Worm (Caenorhabditis elegans): ENCODE data around the gene Y105C5B.1.
A peak's percentile ranks its signal among the peaks of the same experiment; 100 is the strongest.
"Not testable (repeated sequence)": the region's sequence is repeated elsewhere in the genome, so short reads cannot be mapped to it uniquely, and the experiment has no call there.

Y105C5B.1 gene

ce11 chrIV:15895861-15896260 lies 25.4 kb downstream of the Y105C5B.1 start:
- TF ChIP-seq aptf-2 (GFP tag; conservative IDR thresholded peaks at IDR 0.05), result 0 out of 2 replicates have a peak, but pooled peaks have one; percentile 47
- peak; percentile 71 for TF ChIP-seq F33H1.4 (GFP tag; IDR thresholded peaks at IDR 0.05)
- TF ChIP-seq egl-18 (GFP tag; IDR thresholded peaks at IDR 0.05), result peak; percentile 98; the same call in 1 of the 2 replicates
- TF ChIP-seq cebp-2 (GFP tag; IDR thresholded peaks at IDR 0.05), result peak; percentile 97; the same call in 1 of the 2 replicates
- TF ChIP-seq Y67H2A.10 (GFP tag; conservative IDR thresholded peaks at IDR 0.05), result peak; percentile 99
- TF ChIP-seq ceh-58 (GFP tag; IDR thresholded peaks at IDR 0.05), result peak; percentile 100; the same call in 1 of the 2 replicates
- TF ChIP-seq attf-3 (GFP tag; conservative IDR thresholded peaks at IDR 0.05), result peak; percentile 81
- peak; percentile 85 for TF ChIP-seq madf-8 (GFP tag; conservative IDR thresholded peaks at IDR 0.05)
- TF ChIP-seq attf-6 (GFP tag; IDR thresholded peaks at IDR 0.05), result peak; percentile 99
- peak; percentile 98 for TF ChIP-seq Y95B8A.8 (GFP tag; IDR thresholded peaks at IDR 0.05)
- peak; percentile 86; the same call in 1 of the 2 replicates for TF ChIP-seq C06A6.2 (GFP tag; conservative IDR thresholded peaks at IDR 0.05)
- peak; percentile 97 for TF ChIP-seq bed-1 (GFP tag; IDR thresholded peaks at IDR 0.05)
- peak; percentile 92 for TF ChIP-seq cebp-1 (GFP tag; IDR thresholded peaks at IDR 0.05)
- not testable (repeated sequence) for TF ChIP-seq cebp-1 (tag; optimal IDR thresholded peaks at IDR 0.05)
- TF ChIP-seq ceh-91 (GFP tag; IDR thresholded peaks at IDR 0.05), result peak; percentile 71
- TF ChIP-seq hsf-1 (GFP tag; IDR thresholded peaks at IDR 0.05), result peak; percentile 100
- peak; percentile 98 for TF ChIP-seq Y53F4B.3 (GFP tag; IDR thresholded peaks at IDR 0.05)
- peak; percentile 93 for TF ChIP-seq madf-6 (GFP tag; IDR thresholded peaks at IDR 0.05)
- TF ChIP-seq F37B4.10 (GFP tag; IDR thresholded peaks at IDR 0.05), result 0 out of 2 replicates have a peak, but pooled peaks have one; percentile 90
- peak; percentile 98 for TF ChIP-seq ceh-40 (GFP tag; IDR thresholded peaks at IDR 0.05)
- peak; percentile 97 for TF ChIP-seq pbrm-1 (GFP tag; IDR thresholded peaks at IDR 0.05)
- TF ChIP-seq rcor-1 (GFP tag; IDR thresholded peaks at IDR 0.05), result peak; percentile 99
- TF ChIP-seq nfya-2 (GFP tag; IDR thresholded peaks at IDR 0.05), result peak; percentile 95
- peak; percentile 96 for TF ChIP-seq madf-3 (GFP tag; IDR thresholded peaks at IDR 0.05)
- TF ChIP-seq Y53G8AR.9 (GFP tag; conservative IDR thresholded peaks at IDR 0.05), result peak; percentile 98
- TF ChIP-seq D2030.7 (GFP tag; IDR thresholded peaks at IDR 0.05), result peak; percentile 100
- TF ChIP-seq egl-44 (GFP tag; IDR thresholded peaks at IDR 0.05), result peak; percentile 95; the same call in 1 of the 2 replicates
- TF ChIP-seq C17E4.6 (GFP tag; IDR thresholded peaks at IDR 0.05), result peak; percentile 97
- TF ChIP-seq ztf-6 (GFP tag; IDR thresholded peaks at IDR 0.05), result peak; percentile 97
- peak; percentile 97 for TF ChIP-seq ztf-25 (GFP tag; IDR thresholded peaks at IDR 0.05)
- peak; percentile 83; the same call in 1 of the 2 replicates for TF ChIP-seq hmg-20 (GFP tag; IDR thresholded peaks at IDR 0.05)
- TF ChIP-seq Y56A3A.18 (GFP tag; IDR thresholded peaks at IDR 0.05), result peak; percentile 100
- TF ChIP-seq dox-1 (GFP tag; IDR thresholded peaks at IDR 0.05), result peak; percentile 100; the same call in 1 of the 2 replicates
- peak; percentile 97 for TF ChIP-seq F39B2.1 (GFP tag; IDR thresholded peaks at IDR 0.05)
- peak; percentile 96; the same call in 1 of the 2 replicates for TF ChIP-seq nfyb-1 (GFP tag; IDR thresholded peaks at IDR 0.05)
- peak; percentile 98 for TF ChIP-seq ekl-4 (GFP tag; IDR thresholded peaks at IDR 0.05)
- TF ChIP-seq B0019.2 (GFP tag; conservative IDR thresholded peaks at IDR 0.05), result peak; percentile 99
- peak; percentile 96 for TF ChIP-seq egrh-3 (GFP tag; IDR thresholded peaks at IDR 0.05)
- TF ChIP-seq let-526 (GFP tag; IDR thresholded peaks at IDR 0.05), result peak; percentile 98
- TF ChIP-seq Y79H2A.3 (GFP tag; conservative IDR thresholded peaks at IDR 0.05), result peak; percentile 100
- peak; percentile 93 for TF ChIP-seq ceh-100 (GFP tag; IDR thresholded peaks at IDR 0.05)

All from whole organism, young adult.